Fruit fly (Drosophila melanogaster): ENCODE measurements around the gene CG13838.

CG13838 gene

dm6 chr3R:23056753-23057152 lies 14.7 kb downstream of the CG13838 start:
- TF ChIP-seq Dll (optimal IDR thresholded peaks at IDR 0.05) (no peak), psq (optimal IDR thresholded peaks at IDR 0.05) (no peak), usp (GFP tag; optimal IDR thresholded peaks at IDR 0.05) (no peak), EcR (GFP tag; optimal IDR thresholded peaks at IDR 0.05) (no peak), CG8478 (optimal IDR thresholded peaks at IDR 0.05) (no peak), pan (optimal IDR thresholded peaks at IDR 0.05) (no peak)

dm6 chr3R:23057390-23057789 lies 15.3 kb downstream of the CG13838 start:
- TF ChIP-seq psq (optimal IDR thresholded peaks at IDR 0.05) (no peak), pan (optimal IDR thresholded peaks at IDR 0.05) (no peak), Dll (optimal IDR thresholded peaks at IDR 0.05) (no peak), usp (GFP tag; optimal IDR thresholded peaks at IDR 0.05) (no peak), CG8478 (optimal IDR thresholded peaks at IDR 0.05) (no peak), EcR (GFP tag; optimal IDR thresholded peaks at IDR 0.05) (no peak)

dm6 chr3R:23058858-23059257 lies 16.8 kb downstream of the CG13838 start, which contains the start of gene Ctns:
Gene Ctns (minus strand): TSS chr3R:23058958.
- TF ChIP-seq CG8478 (optimal IDR thresholded peaks at IDR 0.05) (no peak), EcR (GFP tag; optimal IDR thresholded peaks at IDR 0.05) (no peak), psq (optimal IDR thresholded peaks at IDR 0.05) (no peak), pan (optimal IDR thresholded peaks at IDR 0.05) (no peak)

- TF ChIP-seq CG8478 (optimal IDR thresholded peaks at IDR 0.05) (no peak), EcR (GFP tag; optimal IDR thresholded peaks at IDR 0.05) (no peak), Dll (optimal IDR thresholded peaks at IDR 0.05) (no peak), usp (GFP tag; optimal IDR thresholded peaks at IDR 0.05) (no peak), psq (optimal IDR thresholded peaks at IDR 0.05) (no peak), pan (optimal IDR thresholded peaks at IDR 0.05) (no peak)
Measured at dm6 chr3R:23060166-23060565, 18.1 kb downstream of the CG13838 start.

- TF ChIP-seq Dll (optimal IDR thresholded peaks at IDR 0.05) (no peak), CG8478 (optimal IDR thresholded peaks at IDR 0.05) (no peak), usp (GFP tag; optimal IDR thresholded peaks at IDR 0.05) (no peak), psq (optimal IDR thresholded peaks at IDR 0.05) (no peak), EcR (GFP tag; optimal IDR thresholded peaks at IDR 0.05) (no peak), pan (optimal IDR thresholded peaks at IDR 0.05) (no peak)
Measured at dm6 chr3R:23061209-23061608, 19.2 kb downstream of the CG13838 start, which contains the start of the genes sav and Ublcp1. Gene sav (minus strand): TSS chr3R:23061304. Gene Ublcp1 (plus strand): TSS chr3R:23061493.

- TF ChIP-seq psq (optimal IDR thresholded peaks at IDR 0.05) (no peak), pan (optimal IDR thresholded peaks at IDR 0.05) (no peak), usp (GFP tag; optimal IDR thresholded peaks at IDR 0.05) (no peak), EcR (GFP tag; optimal IDR thresholded peaks at IDR 0.05) (no peak), Dll (optimal IDR thresholded peaks at IDR 0.05) (no peak), CG8478 (optimal IDR thresholded peaks at IDR 0.05) (no peak)
Measured at dm6 chr3R:23067209-23067826, 25.3 kb downstream of the CG13838 start, which contains the start of gene CG17111. Gene CG17111 (minus strand): TSS chr3R:23067259.

dm6 chr3R:23074480-23074879 lies 32.4 kb downstream of the CG13838 start:
- TF ChIP-seq usp (GFP tag; optimal IDR thresholded peaks at IDR 0.05) = no peak
- TF ChIP-seq psq (optimal IDR thresholded peaks at IDR 0.05) = no peak

- no peak for TF ChIP-seq psq (optimal IDR thresholded peaks at IDR 0.05)
Measured at dm6 chr3R:23081265-23081664, 39.2 kb downstream of the CG13838 start.

- TF ChIP-seq psq (optimal IDR thresholded peaks at IDR 0.05) = no peak
- TF ChIP-seq pan (optimal IDR thresholded peaks at IDR 0.05) = no peak
- no peak for TF ChIP-seq usp (GFP tag; optimal IDR thresholded peaks at IDR 0.05)
- TF ChIP-seq Dll (optimal IDR thresholded peaks at IDR 0.05) = no peak
- no peak for TF ChIP-seq CG8478 (optimal IDR thresholded peaks at IDR 0.05)
- TF ChIP-seq EcR (GFP tag; optimal IDR thresholded peaks at IDR 0.05) = no peak
Measured at dm6 chr3R:23088252-23088651, 46.2 kb downstream of the CG13838 start.

- TF ChIP-seq CG8478 (optimal IDR thresholded peaks at IDR 0.05) = no peak
- TF ChIP-seq psq (optimal IDR thresholded peaks at IDR 0.05) = no peak
- TF ChIP-seq EcR (GFP tag; optimal IDR thresholded peaks at IDR 0.05) = no peak
- no peak for TF ChIP-seq pan (optimal IDR thresholded peaks at IDR 0.05)
- no peak for TF ChIP-seq Dll (optimal IDR thresholded peaks at IDR 0.05)
- TF ChIP-seq usp (GFP tag; optimal IDR thresholded peaks at IDR 0.05) = no peak
Measured at dm6 chr3R:23091586-23092228, 49.7 kb downstream of the CG13838 start, which contains the start of the genes CG17110 and CG6726. Gene CG17110 (plus strand): TSS chr3R:23091724. Gene CG6726 (plus strand): TSS chr3R:23091724.

All from whole organism.